Fruit fly (Drosophila melanogaster): ENCODE data around the gene CG42450.

CG42450 gene

DNA sequence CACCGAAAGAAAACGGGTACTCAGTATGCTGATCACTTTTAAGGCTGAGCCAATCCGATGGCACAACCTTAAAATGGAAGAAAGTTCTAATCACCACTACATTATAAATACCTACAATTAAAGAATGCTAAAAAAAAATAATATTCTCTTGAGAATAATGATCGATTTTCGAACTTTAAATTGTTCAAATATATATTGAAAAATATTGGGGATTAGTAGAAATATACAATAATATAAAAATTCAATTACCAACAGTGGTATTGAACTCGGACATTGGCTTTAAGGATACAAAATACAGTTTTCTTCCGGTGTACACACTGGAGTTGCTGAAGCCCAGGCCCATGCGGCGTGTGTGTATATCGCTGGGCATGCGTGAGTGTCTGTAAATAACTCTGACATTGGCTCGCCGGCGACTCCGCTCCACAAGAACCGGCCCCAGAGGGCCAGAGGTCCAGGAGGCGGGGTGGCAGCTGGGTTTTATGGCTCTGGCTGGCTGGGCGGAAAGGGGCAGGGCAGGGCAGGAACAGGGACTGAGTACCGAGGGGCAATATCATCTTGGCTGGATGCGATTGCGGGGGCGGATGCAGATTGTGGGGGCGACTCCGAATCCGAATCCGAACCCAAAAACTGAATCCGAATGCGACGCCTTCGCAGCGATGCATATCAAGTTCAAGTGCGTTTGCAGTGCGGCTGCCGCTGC lies 37.1 kb upstream of the CG42450 start (continued):
- TF ChIP-seq Dp (GFP tag; optimal IDR thresholded peaks at IDR 0.05) = no peak
- no peak for TF ChIP-seq TFAM (GFP tag; optimal IDR thresholded peaks at IDR 0.05)
- peak; percentile 76 for TF ChIP-seq CG9727 (GFP tag; optimal IDR thresholded peaks at IDR 0.05)
- no peak for TF ChIP-seq Kr (GFP tag; optimal IDR thresholded peaks at IDR 0.05)
- TF ChIP-seq salm (tag; optimal IDR thresholded peaks at IDR 0.05) = peak; percentile 37
- no peak for TF ChIP-seq CG17328 (GFP tag; IDR thresholded peaks at IDR 0.05)
- TF ChIP-seq CG30020 (tag; optimal IDR thresholded peaks at IDR 0.05) = peak; percentile 34
- peak; percentile 29 for TF ChIP-seq lilli (GFP tag; optimal IDR thresholded peaks at IDR 0.05)
- TF ChIP-seq HHEX (GFP tag; optimal IDR thresholded peaks at IDR 0.05) = no peak
- TF ChIP-seq klu (GFP tag; IDR thresholded peaks at IDR 0.05) = no peak
- TF ChIP-seq Camta (GFP tag; optimal IDR thresholded peaks at IDR 0.05) = no peak
- TF ChIP-seq CG12744 (GFP tag; optimal IDR thresholded peaks at IDR 0.05) = no peak
- TF ChIP-seq bbx (GFP tag; IDR thresholded peaks at IDR 0.05; ENCODE audit: partially characterized antibody) = no peak
- no peak for TF ChIP-seq Tbp (GFP tag; optimal IDR thresholded peaks at IDR 0.05)
- TF ChIP-seq Hmx (GFP tag; optimal IDR thresholded peaks at IDR 0.05) = no peak
- TF ChIP-seq org-1 (GFP tag; optimal IDR thresholded peaks at IDR 0.05) = peak; percentile 48
- peak; percentile 13 for TF ChIP-seq CG18476 (GFP tag; optimal IDR thresholded peaks at IDR 0.05)
- no peak for TF ChIP-seq Bteb2 (GFP tag; optimal IDR thresholded peaks at IDR 0.05)
- no peak for TF ChIP-seq CG3995 (GFP tag; optimal IDR thresholded peaks at IDR 0.05)
- TF ChIP-seq CG15479 (GFP tag; optimal IDR thresholded peaks at IDR 0.05) = no peak
- no peak for TF ChIP-seq fu2 (GFP tag; optimal IDR thresholded peaks at IDR 0.05)
- TF ChIP-seq B-H2 (GFP tag; optimal IDR thresholded peaks at IDR 0.05) = no peak
- no peak for TF ChIP-seq ranshi (GFP tag; IDR thresholded peaks at IDR 0.05)
- no peak for TF ChIP-seq CG31365 (tag; optimal IDR thresholded peaks at IDR 0.05)
- TF ChIP-seq CG8765 (GFP tag; IDR thresholded peaks at IDR 0.05) = no peak
- no peak for TF ChIP-seq CG15073 (GFP tag; optimal IDR thresholded peaks at IDR 0.05)
- 0 out of 3 replicates have a peak, but pooled peaks have one; percentile 46 for TF ChIP-seq sr (GFP tag; IDR thresholded peaks at IDR 0.05)
- TF ChIP-seq run (tag; optimal IDR thresholded peaks at IDR 0.05) = peak; percentile 17
- TF ChIP-seq odd (GFP tag; optimal IDR thresholded peaks at IDR 0.05) = peak; percentile 5
- TF ChIP-seq crol (GFP tag; IDR thresholded peaks at IDR 0.05) = peak; percentile 86
- peak; percentile 85 for TF ChIP-seq Ssrp (tag; optimal IDR thresholded peaks at IDR 0.05)
- peak; percentile 81 for TF ChIP-seq CG12391 (tag; optimal IDR thresholded peaks at IDR 0.05)
- TF ChIP-seq bigmax (GFP tag; optimal IDR thresholded peaks at IDR 0.05) = no peak
- TF ChIP-seq CG12155 (GFP tag; optimal IDR thresholded peaks at IDR 0.05) = peak; percentile 3
- peak; percentile 21 for TF ChIP-seq Asciz (GFP tag; optimal IDR thresholded peaks at IDR 0.05)
- peak; percentile 37 for TF ChIP-seq kay (GFP tag; optimal IDR thresholded peaks at IDR 0.05)
- no peak for TF ChIP-seq CG13894 (tag; optimal IDR thresholded peaks at IDR 0.05)
- no peak for TF ChIP-seq Side (GFP tag; optimal IDR thresholded peaks at IDR 0.05)
- no peak for TF ChIP-seq tup (GFP tag; optimal IDR thresholded peaks at IDR 0.05)
- peak; percentile 84 for TF ChIP-seq CG33557 (GFP tag; optimal IDR thresholded peaks at IDR 0.05)
- peak; percentile 49; the same call in 1 of the 2 replicates for TF ChIP-seq lmd (GFP tag; IDR thresholded peaks at IDR 0.05)
- TF ChIP-seq esg (GFP tag; conservative IDR thresholded peaks at IDR 0.05) = peak; percentile 49
- peak; percentile 66 for TF ChIP-seq CG4424 (GFP tag; optimal IDR thresholded peaks at IDR 0.05)
- peak; percentile 84 to 86 for TF ChIP-seq bsh (GFP tag; optimal IDR thresholded peaks at IDR 0.05)
- TF ChIP-seq ase (GFP tag; IDR thresholded peaks at IDR 0.05) = no peak
- no peak for TF ChIP-seq ro (GFP tag; IDR thresholded peaks at IDR 0.05)
- TF ChIP-seq gt (GFP tag; IDR thresholded peaks at IDR 0.05) = no peak
- peak; percentile 31 for TF ChIP-seq ac (GFP tag; optimal IDR thresholded peaks at IDR 0.05)
- no peak for TF ChIP-seq NFAT (GFP tag; IDR thresholded peaks at IDR 0.05)
- TF ChIP-seq pros (GFP tag; optimal IDR thresholded peaks at IDR 0.05) = no peak
- TF ChIP-seq CG4404 (GFP tag; IDR thresholded peaks at IDR 0.05) = no peak
